Fruit fly (Drosophila melanogaster) whole organism, pupa: ENCODE measurements around the gene CG9459.
A peak's percentile ranks its signal among the peaks of the same experiment; 100 is the strongest.

Experiments used
- CG10348 ChIP-seq: fragments of 200-800 bp; sonication (Bioruptor generic); IDR thresholded peaks from 2 replicates; pipeline ENCODE4 v1.3.6; 2022; ENCODE audit warnings: missing biosample characterization, missing genetic modification characterization
- CG12605 ChIP-seq: fragments of 200-800 bp; sonication (Bioruptor generic); IDR thresholded peaks from 2 replicates; pipeline ENCODE4 v1.3.6; 2022; ENCODE audit warnings: missing biosample characterization, missing genetic modification characterization
- CG13204 ChIP-seq: fragments of 200-800 bp; sonication (Bioruptor generic); optimal IDR thresholded peaks from 2 replicates; lab custom pipeline; 2018; ENCODE audit warnings: missing biosample characterization, mild to moderate bottlenecking, missing genetic modification characterization, moderate library complexity
- CG14655 ChIP-seq: fragments of 200-800 bp; sonication (Bioruptor generic); optimal IDR thresholded peaks from 3 replicates; lab custom pipeline; 2017; ENCODE audit warnings: mild to moderate bottlenecking, missing biosample characterization, missing genetic modification reagents, missing genetic modification characterization
- CG15710 ChIP-seq: fragments of 200-800 bp; sonication (Bioruptor generic); optimal IDR thresholded peaks from 2 replicates; lab custom pipeline; 2018; ENCODE audit warnings: missing biosample characterization, mild to moderate bottlenecking, missing genetic modification characterization, moderate library complexity
- CG17806 ChIP-seq: fragments of 200-800 bp; sonication (Bioruptor generic); optimal IDR thresholded peaks from 2 replicates; lab custom pipeline; 2018; ENCODE audit warnings: missing biosample characterization, mild to moderate bottlenecking, missing genetic modification characterization, moderate library complexity
- CG32121 ChIP-seq: fragments of 200-800 bp; sonication (Bioruptor generic); IDR thresholded peaks from 2 replicates; pipeline ENCODE4 v1.3.6; 2022; ENCODE audit warnings: missing biosample characterization, missing genetic modification characterization
- CG34367 ChIP-seq: fragments of 200-800 bp; sonication (Bioruptor generic); optimal IDR thresholded peaks from 2 replicates; lab custom pipeline; 2018; ENCODE audit warnings: missing biosample characterization, mild to moderate bottlenecking, missing genetic modification characterization
- CG4496 ChIP-seq: fragments of 200-800 bp; sonication (Bioruptor generic); IDR thresholded peaks from 3 replicates; pipeline ENCODE4 v1.3.6; 2022; ENCODE audit warnings: missing biosample characterization, missing genetic modification characterization
- CG8159 ChIP-seq: fragments of 200-800 bp; sonication (Bioruptor generic); optimal IDR thresholded peaks from 3 replicates; lab custom pipeline; 2018; ENCODE audit warnings: missing biosample characterization, mild to moderate bottlenecking, missing genetic modification characterization, moderate library complexity
- CG8301 ChIP-seq: fragments of 200-800 bp; sonication (Bioruptor generic); optimal IDR thresholded peaks from 2 replicates; lab custom pipeline; 2018; ENCODE audit warnings: missing biosample characterization, mild to moderate bottlenecking, missing genetic modification characterization
- CG9948 ChIP-seq: fragments of 200-800 bp; sonication (Bioruptor generic); optimal IDR thresholded peaks from 2 replicates; lab custom pipeline; 2018; ENCODE audit warnings: missing biosample characterization, mild to moderate bottlenecking, missing genetic modification characterization, moderate library complexity
- D1 ChIP-seq: fragments of 200-800 bp; sonication (Bioruptor generic); optimal IDR thresholded peaks from 2 replicates; lab custom pipeline; 2018; ENCODE audit warnings: missing biosample characterization, mild to moderate bottlenecking, missing genetic modification characterization, moderate library complexity
- EcR ChIP-seq: fragments of 200-800 bp; sonication (Bioruptor generic); optimal IDR thresholded peaks from 3 replicates; lab custom pipeline; 2019; ENCODE audit warnings: missing biosample characterization, missing genetic modification characterization, mild to moderate bottlenecking, moderate library complexity, missing genetic modification reagents
- Ets98B ChIP-seq: fragments of 200-800 bp; sonication (Bioruptor generic); IDR thresholded peaks from 2 replicates; pipeline ENCODE4 v1.3.6; 2022; ENCODE audit warnings: missing biosample characterization, missing genetic modification characterization
- Pif1A ChIP-seq: fragments of 200-800 bp; sonication (Bioruptor generic); optimal IDR thresholded peaks from 3 replicates; lab custom pipeline; 2016; ENCODE audit warnings: missing biosample characterization, missing genetic modification characterization
- Pif1B ChIP-seq: fragments of 200-800 bp; sonication (Bioruptor generic); optimal IDR thresholded peaks from 3 replicates; lab custom pipeline; 2016; ENCODE audit warnings: missing biosample characterization, missing genetic modification characterization
- Snoo ChIP-seq: fragments of 200-800 bp; sonication (Bioruptor generic); optimal IDR thresholded peaks from 3 replicates; lab custom pipeline; 2017; ENCODE audit warnings: missing biosample characterization, mild to moderate bottlenecking, missing genetic modification characterization, inconsistent platforms
- fd96Ca ChIP-seq: fragments of 200-800 bp; sonication (Bioruptor generic); IDR thresholded peaks from 3 replicates; pipeline ENCODE4 v1.3.6; 2022; ENCODE audit warnings: missing biosample characterization, missing genetic modification characterization
- gl ChIP-seq: fragments of 200-800 bp; sonication (Bioruptor generic); optimal IDR thresholded peaks from 2 replicates; lab custom pipeline; 2018; ENCODE audit warnings: missing biosample characterization, mild to moderate bottlenecking, missing genetic modification characterization
- rn ChIP-seq: fragments of 200-800 bp; sonication (Bioruptor generic); IDR thresholded peaks from 2 replicates; pipeline ENCODE4 v1.3.6; 2022; ENCODE audit warnings: missing biosample characterization, missing genetic modification characterization

The CG9459 gene

dm6 chr3R:9779764-9780163 lies 38.4 kb downstream of the CG9459 start, which contains the start of gene CG12947:
TSS of gene CG12947 (plus strand) at chr3R:9780064.
- TF ChIP-seq CG14655 (GFP tag; lab: Kevin White, UChicago) = no peak
- TF ChIP-seq CG8301 = no peak
- TF ChIP-seq CG13204 = no peak
- TF ChIP-seq D1 (tag; lab: Kevin White, UChicago) = no peak
- no peak for TF ChIP-seq gl (tag; lab: Kevin White, UChicago)
- no peak for TF ChIP-seq CG8159 (tag; lab: Kevin White, UChicago)
- TF ChIP-seq rn (GFP tag; lab: Robert Waterston, UW) = no peak
- TF ChIP-seq CG17806 (tag; lab: Kevin White, UChicago) = no peak
- no peak for TF ChIP-seq fd96Ca (GFP tag; lab: Robert Waterston, UW)
- TF ChIP-seq Snoo = no peak
- no peak for TF ChIP-seq CG34367 (tag; lab: Kevin White, UChicago)
- TF ChIP-seq CG32121 (GFP tag; lab: Robert Waterston, UW) = 0 out of 2 replicates have a peak, but pooled peaks have one; percentile 12
- no peak for TF ChIP-seq CG10348
- no peak for TF ChIP-seq CG12605 (GFP tag; lab: Robert Waterston, UW)
- TF ChIP-seq Pif1A (GFP tag; lab: Kevin White, UChicago) = no peak
- TF ChIP-seq CG4496 (GFP tag; lab: Robert Waterston, UW) = peak; percentile 21; the same call in 1 of the 3 replicates
- no peak for TF ChIP-seq CG15710 (tag; lab: Kevin White, UChicago)
- no peak for TF ChIP-seq CG9948 (tag; lab: Kevin White, UChicago)
- TF ChIP-seq Ets98B = no peak; the same call in 1 of the 2 replicates
- TF ChIP-seq Pif1B (GFP tag; lab: Kevin White, UChicago) = no peak
- peak; percentile 30 for TF ChIP-seq EcR (GFP tag; lab: Kevin White, UChicago)

DNA sequence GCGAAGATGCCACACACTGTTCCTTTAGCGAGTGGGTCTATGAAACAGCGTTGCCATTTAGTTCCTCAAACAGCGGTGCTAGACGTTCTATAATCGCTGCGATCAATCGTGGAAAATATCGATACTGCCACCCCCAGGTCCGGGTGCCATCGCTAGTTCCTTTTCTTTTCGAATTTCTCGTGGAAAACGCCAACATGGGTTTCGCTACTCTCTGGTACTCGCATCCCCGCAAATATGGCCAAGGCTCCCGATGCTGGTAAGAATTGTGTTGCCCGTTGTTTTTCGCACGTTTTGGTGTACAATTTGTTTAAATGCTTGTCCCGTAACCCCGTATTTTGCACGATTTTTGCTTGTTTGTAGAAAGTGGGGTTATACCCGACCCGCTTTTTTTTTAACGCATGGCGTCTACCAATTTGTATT lies 40.2 kb downstream of the CG9459 start, which contains the start of gene RpS29:
Gene RpS29, plus strand, starts transcription at position 102 of the 420 bp plus-strand sequence.
- no peak for TF ChIP-seq CG17806 (tag; lab: Kevin White, UChicago)
- no peak for TF ChIP-seq Pif1B (GFP tag; lab: Kevin White, UChicago)
- TF ChIP-seq CG8301 = peak; percentile 16
- peak; percentile 22 for TF ChIP-seq EcR (GFP tag; lab: Kevin White, UChicago)
- TF ChIP-seq CG13204 = no peak
- TF ChIP-seq Ets98B = peak; percentile 57
- TF ChIP-seq CG14655 (GFP tag; lab: Kevin White, UChicago) = no peak
- TF ChIP-seq CG10348 = no peak
- no peak for TF ChIP-seq D1 (tag; lab: Kevin White, UChicago)
- TF ChIP-seq Snoo = peak; percentile 64
- peak; percentile 26; the same call in 1 of the 2 replicates for TF ChIP-seq CG12605 (GFP tag; lab: Robert Waterston, UW)
- no peak for TF ChIP-seq CG9948 (tag; lab: Kevin White, UChicago)
- TF ChIP-seq CG15710 (tag; lab: Kevin White, UChicago) = peak; percentile 17
- TF ChIP-seq Pif1A (GFP tag; lab: Kevin White, UChicago) = no peak
- peak; percentile 26; the same call in 1 of the 2 replicates for TF ChIP-seq CG32121 (GFP tag; lab: Robert Waterston, UW)
- TF ChIP-seq CG34367 (tag; lab: Kevin White, UChicago) = peak; percentile 30
- TF ChIP-seq rn (GFP tag; lab: Robert Waterston, UW) = peak; percentile 38; the same call in 1 of the 2 replicates
- peak; percentile 54; the same call in 1 of the 3 replicates for TF ChIP-seq fd96Ca (GFP tag; lab: Robert Waterston, UW)
- TF ChIP-seq CG8159 (tag; lab: Kevin White, UChicago) = peak; percentile 41
- TF ChIP-seq CG4496 (GFP tag; lab: Robert Waterston, UW) = peak; percentile 78; the same call in 2 of the 3 replicates
- TF ChIP-seq gl (tag; lab: Kevin White, UChicago) = peak; percentile 17

dm6 chr3R:9774821-9775220 lies 43.4 kb downstream of the CG9459 start, which contains the start of gene topi:
TSS of gene topi (plus strand) at chr3R:9775121.
- no peak for TF ChIP-seq EcR (GFP tag; lab: Kevin White, UChicago)
- no peak for TF ChIP-seq Pif1A (GFP tag; lab: Kevin White, UChicago)
- TF ChIP-seq D1 (tag; lab: Kevin White, UChicago) = no peak
- TF ChIP-seq CG17806 (tag; lab: Kevin White, UChicago) = no peak

- TF ChIP-seq CG14655 (GFP tag; lab: Kevin White, UChicago) (no peak), CG34367 (tag; lab: Kevin White, UChicago) (no peak), CG9948 (tag; lab: Kevin White, UChicago) (no peak), CG8301 (no peak), CG8159 (tag; lab: Kevin White, UChicago) (no peak)
Measured at dm6 chr3R:9774147-9774546, 44.0 kb downstream of the CG9459 start, which contains the start of gene Whamy. TSS of gene Whamy (minus strand) at chr3R:9774419.

DNA sequence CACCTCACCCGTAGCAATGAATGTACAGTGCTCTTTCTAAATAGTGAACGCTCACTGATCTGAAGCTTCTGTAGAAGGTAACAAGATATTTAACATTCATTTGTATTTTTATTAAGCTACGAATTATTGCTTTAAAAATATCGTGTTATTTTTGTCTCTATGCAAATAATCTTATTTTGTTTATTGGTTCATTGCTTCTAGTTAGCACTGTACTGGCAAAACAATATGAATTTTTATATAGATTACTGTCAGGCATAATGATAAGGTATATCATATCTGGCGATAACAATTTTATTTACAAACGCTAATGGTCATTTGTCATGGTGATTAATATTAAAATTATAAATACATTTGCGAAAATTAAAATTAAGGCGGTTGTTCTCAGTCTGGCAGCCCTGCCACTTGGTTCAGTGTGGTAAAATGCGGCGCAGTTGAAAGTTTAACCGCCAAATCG lies 46.6 kb downstream of the CG9459 start, which contains the start of gene CG9471:
Gene CG9471, minus strand, starts transcription at position 24 of the 454 bp plus-strand sequence.
- TF ChIP-seq D1 (tag; lab: Kevin White, UChicago) (no peak), CG4496 (GFP tag; lab: Robert Waterston, UW) (peak; percentile 97), rn (GFP tag; lab: Robert Waterston, UW) (peak; percentile 82), Pif1A (GFP tag; lab: Kevin White, UChicago) (peak; percentile 95), CG13204 (no peak), CG17806 (tag; lab: Kevin White, UChicago) (peak; percentile 93), Pif1B (GFP tag; lab: Kevin White, UChicago) (peak; percentile 93), EcR (GFP tag; lab: Kevin White, UChicago) (peak; percentile 25), fd96Ca (GFP tag; lab: Robert Waterston, UW) (peak; percentile 42; the same call in 1 of the 3 replicates), Ets98B (peak; percentile 95), CG9948 (tag; lab: Kevin White, UChicago) (peak; percentile 89), Snoo (peak; percentile 92), gl (tag; lab: Kevin White, UChicago) (peak; percentile 77), CG8301 (peak; percentile 91), CG8159 (tag; lab: Kevin White, UChicago) (peak; percentile 91), CG34367 (tag; lab: Kevin White, UChicago) (peak; percentile 89), CG15710 (tag; lab: Kevin White, UChicago) (peak; percentile 91), CG32121 (GFP tag; lab: Robert Waterston, UW) (peak; percentile 91), CG10348 (peak; percentile 59), CG12605 (GFP tag; lab: Robert Waterston, UW) (peak; percentile 94), CG14655 (GFP tag; lab: Kevin White, UChicago) (no peak)
